Worm (Caenorhabditis elegans): ENCODE results near the gene F16G10.13.

The F16G10.13 gene

ce11 chrII:2411555-2411954, 15.8 kb upstream of the F16G10.13 start:
- TF ChIP-seq ham-2 (GFP tag; optimal IDR thresholded peaks at IDR 0.05) (no peak), blmp-1 (tag; optimal IDR thresholded peaks at IDR 0.05) (no peak), nhr-28 (tag; optimal IDR thresholded peaks at IDR 0.05) (no peak), ceh-83 (GFP tag; optimal IDR thresholded peaks at IDR 0.05) (no peak), snpc-4 (tag; optimal IDR thresholded peaks at IDR 0.05) (no peak), elt-1 (tag; optimal IDR thresholded peaks at IDR 0.05; ENCODE audit: borderline replicate concordance, insufficient read depth) (no peak), ceh-43 (GFP tag; optimal IDR thresholded peaks at IDR 0.05) (no peak), zip-8 (tag; optimal IDR thresholded peaks at IDR 0.05) (no peak), pha-4 (tag; optimal IDR thresholded peaks at IDR 0.05) (no peak)

ce11 chrII:2411093-2411492, 15.3 kb upstream of the F16G10.13 start:
- TF ChIP-seq snpc-4 (tag; optimal IDR thresholded peaks at IDR 0.05) (no peak), sem-2 (GFP tag; optimal IDR thresholded peaks at IDR 0.05) (no peak), drap-1 (GFP tag; optimal IDR thresholded peaks at IDR 0.05) (no peak), nhr-76 (tag; optimal IDR thresholded peaks at IDR 0.05) (no peak)

ce11 chrII:2403984-2404383, 8.2 kb upstream of the F16G10.13 start, which contains the start of gene F16G10.1:
Gene F16G10.1 (plus strand): TSS chrII:2404284.
- TF ChIP-seq nhr-28 (tag; optimal IDR thresholded peaks at IDR 0.05): no peak
- no peak for TF ChIP-seq mab-5 (tag; optimal IDR thresholded peaks at IDR 0.05)
- no peak for TF ChIP-seq nhr-2 (tag; optimal IDR thresholded peaks at IDR 0.05)
- no peak for TF ChIP-seq cnd-1 (tag; optimal IDR thresholded peaks at IDR 0.05)
- TF ChIP-seq lsy-2 (tag; optimal IDR thresholded peaks at IDR 0.05): no peak
- no peak for TF ChIP-seq sem-2 (GFP tag; optimal IDR thresholded peaks at IDR 0.05)
- TF ChIP-seq mls-2 (tag; optimal IDR thresholded peaks at IDR 0.05): no peak
- TF ChIP-seq elt-3 (tag; optimal IDR thresholded peaks at IDR 0.05): no peak
- no peak for TF ChIP-seq drap-1 (GFP tag; optimal IDR thresholded peaks at IDR 0.05)
- no peak for TF ChIP-seq mep-1 (tag; optimal IDR thresholded peaks at IDR 0.05)
- no peak for TF ChIP-seq blmp-1 (tag; optimal IDR thresholded peaks at IDR 0.05)
- TF ChIP-seq bed-3 (GFP tag; optimal IDR thresholded peaks at IDR 0.05): no peak
- TF ChIP-seq sptf-1 (tag; optimal IDR thresholded peaks at IDR 0.05): no peak
- TF ChIP-seq pha-4 (tag; optimal IDR thresholded peaks at IDR 0.05): no peak
- no peak for TF ChIP-seq hlh-1 (tag; optimal IDR thresholded peaks at IDR 0.05)
- TF ChIP-seq ceh-39 (tag; optimal IDR thresholded peaks at IDR 0.05): no peak
- TF ChIP-seq flh-1 (GFP tag; optimal IDR thresholded peaks at IDR 0.05): no peak
- no peak for TF ChIP-seq unc-39 (tag; optimal IDR thresholded peaks at IDR 0.05)
- no peak for TF ChIP-seq elt-1 (tag; optimal IDR thresholded peaks at IDR 0.05; ENCODE audit: borderline replicate concordance, insufficient read depth)
- no peak for TF ChIP-seq nhr-12 (tag; optimal IDR thresholded peaks at IDR 0.05)

- TF ChIP-seq unc-120 (tag; optimal IDR thresholded peaks at IDR 0.05; ENCODE audit: poor library complexity, severe bottlenecking): no peak
- no peak for TF ChIP-seq nhr-12 (tag; optimal IDR thresholded peaks at IDR 0.05)
- no peak for TF ChIP-seq flh-1 (GFP tag; optimal IDR thresholded peaks at IDR 0.05)
- no peak for TF ChIP-seq sem-2 (GFP tag; optimal IDR thresholded peaks at IDR 0.05)
- no peak for TF ChIP-seq M03D4.4 (tag; optimal IDR thresholded peaks at IDR 0.05)
- TF ChIP-seq snpc-4 (tag; optimal IDR thresholded peaks at IDR 0.05): no peak
Observed at ce11 chrII:2399810-2400209, 4.0 kb upstream of the F16G10.13 start.

- TF ChIP-seq nhr-2 (tag; optimal IDR thresholded peaks at IDR 0.05) (no peak), bed-3 (GFP tag; optimal IDR thresholded peaks at IDR 0.05) (no peak), unc-62 (GFP tag; optimal IDR thresholded peaks at IDR 0.05) (no peak), ceh-39 (tag; optimal IDR thresholded peaks at IDR 0.05) (no peak), nhr-28 (tag; optimal IDR thresholded peaks at IDR 0.05) (no peak), nhr-76 (tag; optimal IDR thresholded peaks at IDR 0.05) (no peak), drap-1 (GFP tag; optimal IDR thresholded peaks at IDR 0.05) (no peak), hlh-1 (tag; optimal IDR thresholded peaks at IDR 0.05) (no peak), tbx-8 (GFP tag; optimal IDR thresholded peaks at IDR 0.05) (no peak), pha-4 (tag; optimal IDR thresholded peaks at IDR 0.05) (no peak)
Observed at ce11 chrII:2398884-2399283, 3.1 kb upstream of the F16G10.13 start, which contains the start of gene F16G10.14. Gene F16G10.14 (minus strand): TSS chrII:2398984.

- TF ChIP-seq mls-2 (tag; optimal IDR thresholded peaks at IDR 0.05): no peak
- TF ChIP-seq bed-3 (GFP tag; optimal IDR thresholded peaks at IDR 0.05): no peak
- no peak for TF ChIP-seq unc-39 (tag; optimal IDR thresholded peaks at IDR 0.05)
- TF ChIP-seq ztf-11 (tag; optimal IDR thresholded peaks at IDR 0.05): no peak
- TF ChIP-seq M03D4.4 (tag; optimal IDR thresholded peaks at IDR 0.05): no peak
Observed at ce11 chrII:2393821-2394220, 1.9 kb downstream of the F16G10.13 start, which contains the start of gene F16G10.11. Gene F16G10.11 (minus strand): TSS chrII:2393921.

Data from whole organism, mixed stage, embryonic.